Fruit fly (Drosophila melanogaster): ENCODE data around the gene epsilonCOP.

DNA sequence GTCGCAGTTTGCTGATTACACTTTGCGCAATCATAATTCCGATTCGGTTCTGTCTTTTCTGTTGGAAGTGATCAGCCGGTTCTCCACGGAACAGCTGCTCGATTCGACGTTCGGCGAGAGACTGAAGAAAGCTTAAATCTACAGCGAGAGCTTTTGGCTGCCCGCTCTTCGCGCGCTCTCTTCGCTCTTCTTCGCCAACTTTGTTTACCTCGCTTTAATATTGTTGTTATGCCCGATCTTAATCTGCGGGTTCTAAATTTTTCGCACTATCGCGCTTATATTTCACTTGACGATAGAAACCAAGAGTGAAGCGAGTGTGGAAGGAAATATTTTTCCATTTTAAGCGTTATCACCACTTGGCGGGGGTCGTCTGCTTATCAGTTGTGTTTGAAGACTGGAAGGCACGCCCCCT lies 5.5 kb downstream of the epsilonCOP start, which contains the start of gene CG9547:
- no peak for TF ChIP-seq CTCF (optimal IDR thresholded peaks at IDR 0.05)
- TF ChIP-seq CG8478 (optimal IDR thresholded peaks at IDR 0.05): no peak

Data from S2 (cell line).